Worm (Caenorhabditis elegans) whole organism, dauer: ENCODE data around the gene decr-1.3.

Experiments
- unc-62 ChIP-seq: sonication (generic microtip); optimal IDR thresholded peaks from 2 replicates; lab custom pipeline; 2017; ENCODE audit warnings: missing biosample characterization, missing genetic modification reagents, missing genetic modification characterization

The decr-1.3 gene

ce11 chrII:8143278-8143931, 29.9 kb downstream of the decr-1.3 start, which contains the start of the genes ints-11 and rpl-10:
Gene ints-11, minus strand, starts transcription at chrII:8143478.
Gene rpl-10, plus strand, starts transcription at chrII:8143881.
- TF ChIP-seq unc-62 (GFP tag; lab: Kevin White, UChicago): no peak

ce11 chrII:8141135-8141534, 32.2 kb downstream of the decr-1.3 start:
- TF ChIP-seq unc-62 (GFP tag; lab: Kevin White, UChicago): no peak

- no peak for TF ChIP-seq unc-62 (GFP tag; lab: Kevin White, UChicago)
Measured at ce11 chrII:8138015-8138546, 35.3 kb downstream of the decr-1.3 start, which contains the start of gene cdc-48.2. Gene cdc-48.2, plus strand, starts transcription at chrII:8138496.

- TF ChIP-seq unc-62 (GFP tag; lab: Kevin White, UChicago): no peak
Measured at ce11 chrII:8137379-8137778, 36.0 kb downstream of the decr-1.3 start.

- no peak for TF ChIP-seq unc-62 (GFP tag; lab: Kevin White, UChicago)
Measured at ce11 chrII:8136818-8137217, 36.5 kb downstream of the decr-1.3 start, which contains the start of gene ctns-1. Gene ctns-1, minus strand, starts transcription at chrII:8136918.

ce11 chrII:8135953-8136352, 37.4 kb downstream of the decr-1.3 start:
- TF ChIP-seq unc-62 (GFP tag; lab: Kevin White, UChicago): no peak

- no peak for TF ChIP-seq unc-62 (GFP tag; lab: Kevin White, UChicago)
Measured at ce11 chrII:8131413-8131966, 41.9 kb downstream of the decr-1.3 start.

- no peak for TF ChIP-seq unc-62 (GFP tag; lab: Kevin White, UChicago)
Measured at ce11 chrII:8130792-8131191, 42.6 kb downstream of the decr-1.3 start.

- no peak for TF ChIP-seq unc-62 (GFP tag; lab: Kevin White, UChicago)
Measured at ce11 chrII:8129495-8130010, 43.8 kb downstream of the decr-1.3 start, which contains the start of gene ulp-4. Gene ulp-4, plus strand, starts transcription at chrII:8129960.

ce11 chrII:8129040-8129387, 44.3 kb downstream of the decr-1.3 start:
- TF ChIP-seq unc-62 (GFP tag; lab: Kevin White, UChicago): no peak

ce11 chrII:8128273-8129039, 44.9 kb downstream of the decr-1.3 start:
- no peak for TF ChIP-seq unc-62 (GFP tag; lab: Kevin White, UChicago)

ce11 chrII:8127794-8128193, 45.6 kb downstream of the decr-1.3 start:
- no peak for TF ChIP-seq unc-62 (GFP tag; lab: Kevin White, UChicago)

ce11 chrII:8127290-8127689, 46.1 kb downstream of the decr-1.3 start:
- no peak for TF ChIP-seq unc-62 (GFP tag; lab: Kevin White, UChicago)

ce11 chrII:8126617-8127016, 46.7 kb downstream of the decr-1.3 start:
- no peak for TF ChIP-seq unc-62 (GFP tag; lab: Kevin White, UChicago)

ce11 chrII:8126132-8126531, 47.2 kb downstream of the decr-1.3 start:
- TF ChIP-seq unc-62 (GFP tag; lab: Kevin White, UChicago): no peak

ce11 chrII:8125439-8125838, 47.9 kb downstream of the decr-1.3 start:
- no peak for TF ChIP-seq unc-62 (GFP tag; lab: Kevin White, UChicago)
